Worm (Caenorhabditis elegans) whole organism, L4 larva: ENCODE data around the gene npa-1.

Experiments
- D1046.2 ChIP-seq: fragments of 200-800 bp; sonication (Bioruptor generic); IDR thresholded peaks from 2 replicates; pipeline ENCODE4 v1.3.6; 2022; ENCODE audit warnings: missing genetic modification characterization, missing compliant biosample characterization
- F37D6.2 ChIP-seq: sonication (generic microtip); optimal IDR thresholded peaks from 2 replicates; lab custom pipeline; 2016; ENCODE audit warnings: mild to moderate bottlenecking, missing genetic modification characterization, missing compliant biosample characterization
- Y105C5A.15 ChIP-seq: fragments of 200-800 bp; sonication (Bioruptor generic); IDR thresholded peaks from 2 replicates; pipeline ENCODE4 v1.3.6; 2022; ENCODE audit warnings: missing genetic modification characterization, missing compliant biosample characterization
- ZK337.2 ChIP-seq: fragments of 200-800 bp; sonication (Bioruptor generic); IDR thresholded peaks from 2 replicates; pipeline ENCODE4 v1.3.6; 2022; ENCODE audit warnings: missing genetic modification reagents, missing genetic modification characterization, missing compliant biosample characterization
- aly-2 ChIP-seq: sonication (generic microtip); optimal IDR thresholded peaks from 2 replicates; lab custom pipeline; 2018; ENCODE audit warnings: missing biosample characterization, missing genetic modification characterization
- attf-4 ChIP-seq: sonication (generic microtip); optimal IDR thresholded peaks from 3 replicates; lab custom pipeline; 2017; ENCODE audit warnings: missing biosample characterization, missing genetic modification characterization
- ceh-32 ChIP-seq: sonication (generic microtip); optimal IDR thresholded peaks from 2 replicates; lab custom pipeline; 2016; ENCODE audit warnings: mild to moderate bottlenecking, missing genetic modification characterization, missing compliant biosample characterization; ENCODE audit not compliant: poor library complexity
- ceh-82 ChIP-seq: sonication (generic microtip); optimal IDR thresholded peaks from 2 replicates; lab custom pipeline; 2017; ENCODE audit warnings: missing biosample characterization, missing genetic modification characterization
- ctbp-1 ChIP-seq: fragments of 200-800 bp; sonication (Bioruptor generic); IDR thresholded peaks from 2 replicates; pipeline ENCODE4 v1.3.6; 2022; ENCODE audit warnings: missing genetic modification reagents, missing genetic modification characterization, missing compliant biosample characterization
- daf-19 ChIP-seq: fragments of 200-800 bp; sonication (Bioruptor generic); conservative IDR thresholded peaks from 2 replicates; pipeline ENCODE4 v1.3.6; 2022; ENCODE audit warnings: missing genetic modification characterization, missing compliant biosample characterization
- dmd-8 ChIP-seq: fragments of 200-800 bp; sonication (Bioruptor generic); IDR thresholded peaks from 2 replicates; pipeline ENCODE4 v1.3.6; 2022; ENCODE audit warnings: missing genetic modification characterization, missing compliant biosample characterization
- dmd-9 ChIP-seq: fragments of 200-800 bp; sonication (Bioruptor generic); IDR thresholded peaks from 2 replicates; pipeline ENCODE4 v1.3.6; 2022; ENCODE audit warnings: missing genetic modification reagents, missing genetic modification characterization, missing compliant biosample characterization
- egl-27 ChIP-seq: sonication (generic microtip); optimal IDR thresholded peaks from 3 replicates; lab custom pipeline; 2017; ENCODE audit warnings: missing biosample characterization, missing genetic modification reagents, missing genetic modification characterization
- egl-43 ChIP-seq: fragments of 200-800 bp; sonication (Bioruptor generic); IDR thresholded peaks from 2 replicates; pipeline ENCODE4 v1.3.6; 2022; ENCODE audit warnings: missing genetic modification reagents, missing genetic modification characterization, missing compliant biosample characterization
- fkh-10 ChIP-seq: fragments of 150-350 bp; optimal IDR thresholded peaks from 2 replicates; lab custom pipeline; 2014; ENCODE audit warnings: missing biosample characterization, missing genetic modification reagents, missing genetic modification characterization
- fos-1 ChIP-seq: fragments of 150-350 bp; optimal IDR thresholded peaks from 2 replicates; lab custom pipeline; 2014; ENCODE audit warnings: missing biosample characterization, missing genetic modification characterization
- hif-1 ChIP-seq, 2 experiments: sonication (generic microtip); optimal IDR thresholded peaks; 2 replicates each; lab custom pipeline; 2016 to 2017; ENCODE audit warnings: missing compliant biosample characterization in 2 of 2, missing genetic modification characterization in 2 of 2, missing genetic modification reagents in 2 of 2, missing genotype in 2 of 2, mild to moderate bottlenecking in 1 of 2
- hlh-30 ChIP-seq: sonication (generic microtip); optimal IDR thresholded peaks from 2 replicates; lab custom pipeline; 2017; ENCODE audit warnings: antibody characterized with exemption, mild to moderate bottlenecking, missing genetic modification characterization, missing compliant biosample characterization; ENCODE audit not compliant: insufficient read depth
- hmg-1.1 ChIP-seq: fragments of 200-800 bp; sonication (Bioruptor generic); IDR thresholded peaks from 2 replicates; pipeline ENCODE4 v1.3.6; 2022; ENCODE audit warnings: missing genetic modification reagents, missing genetic modification characterization, missing compliant biosample characterization
- lin-13 ChIP-seq: fragments of 150-350 bp; optimal IDR thresholded peaks from 2 replicates; lab custom pipeline; 2014; ENCODE audit warnings: missing biosample characterization, missing genetic modification reagents, missing genetic modification characterization
- madf-9 ChIP-seq: fragments of 200-800 bp; sonication (Bioruptor generic); conservative IDR thresholded peaks from 2 replicates; pipeline ENCODE4 v1.3.6; 2022; ENCODE audit warnings: missing genetic modification reagents, missing genetic modification characterization, missing compliant biosample characterization
- mdl-1 ChIP-seq, 2 experiments: fragments of 150-350 bp in 1 of 2; sonication (generic microtip) in 1 of 2; optimal IDR thresholded peaks; 2 replicates each; lab custom pipeline; 2014 to 2017; ENCODE audit warnings: missing biosample characterization in 2 of 2, missing genetic modification characterization in 2 of 2
- mxl-2 ChIP-seq: fragments of 200-800 bp; sonication (Bioruptor generic); conservative IDR thresholded peaks from 2 replicates; pipeline ENCODE4 v1.3.6; 2022; ENCODE audit warnings: missing genetic modification reagents, missing genetic modification characterization, missing compliant biosample characterization
- nhr-28 ChIP-seq: fragments of 150-350 bp; optimal IDR thresholded peaks from 2 replicates; lab custom pipeline; 2014; ENCODE audit warnings: missing biosample characterization, missing genetic modification characterization
- nhr-48 ChIP-seq: sonication (generic microtip); optimal IDR thresholded peaks from 2 replicates; lab custom pipeline; 2016; ENCODE audit warnings: mild to moderate bottlenecking, missing genetic modification characterization, missing compliant biosample characterization
- nhr-76 ChIP-seq: fragments of 150-350 bp; optimal IDR thresholded peaks from 2 replicates; lab custom pipeline; 2014; ENCODE audit warnings: missing biosample characterization, missing genetic modification characterization
- php-3 ChIP-seq: fragments of 200-800 bp; sonication (Bioruptor generic); IDR thresholded peaks from 2 replicates; pipeline ENCODE4 v1.3.6; 2022; ENCODE audit warnings: missing genetic modification reagents, missing genetic modification characterization, missing compliant biosample characterization
- pqm-1 ChIP-seq: sonication (generic microtip); optimal IDR thresholded peaks from 2 replicates; lab custom pipeline; 2017; ENCODE audit warnings: missing biosample characterization, missing genetic modification characterization
- saeg-2 ChIP-seq: fragments of 200-800 bp; sonication (Bioruptor generic); IDR thresholded peaks from 2 replicates; pipeline ENCODE4 v1.3.6; 2022; ENCODE audit warnings: missing genetic modification reagents, missing genetic modification characterization, missing compliant biosample characterization
- sdz-12 ChIP-seq: fragments of 200-800 bp; sonication (Bioruptor generic); optimal IDR thresholded peaks from 2 replicates; lab custom pipeline; 2018; ENCODE audit warnings: mild to moderate bottlenecking, missing genetic modification characterization, missing compliant biosample characterization
- set-16 ChIP-seq: fragments of 200-800 bp; sonication (Bioruptor generic); IDR thresholded peaks from 2 replicates; pipeline ENCODE4 v1.3.6; 2022; ENCODE audit warnings: missing genetic modification reagents, missing genetic modification characterization, missing compliant biosample characterization
- snpc-4 ChIP-seq: fragments of 150-350 bp; optimal IDR thresholded peaks from 2 replicates; lab custom pipeline; 2014; ENCODE audit warnings: missing biosample characterization, missing genetic modification characterization
- spr-3 ChIP-seq: fragments of 200-800 bp; sonication (Bioruptor generic); optimal IDR thresholded peaks from 2 replicates; lab custom pipeline; 2018; ENCODE audit warnings: mild to moderate bottlenecking, missing genetic modification characterization, missing compliant biosample characterization
- unc-39 ChIP-seq: sonication (generic microtip); optimal IDR thresholded peaks from 2 replicates; lab custom pipeline; 2017; ENCODE audit warnings: missing biosample characterization, missing genetic modification characterization
- unc-62 ChIP-seq, 3 experiments: fragments of 150-350 bp in 1 of 3; sonication (generic microtip); optimal IDR thresholded peaks in 2 of 3; peaks in 1 of 3; 1 replicate in 1 of 3; 2 replicates in 2 of 3; lab custom pipeline; 2014 to 2017; ENCODE audit warnings: missing biosample characterization in 3 of 3, missing genetic modification characterization in 3 of 3, missing genetic modification reagents in 3 of 3, missing genotype in 1 of 3
- vab-7 ChIP-seq: fragments of 200-800 bp; sonication (Bioruptor generic); IDR thresholded peaks from 2 replicates; pipeline ENCODE4 v1.3.6; 2022; ENCODE audit warnings: missing genetic modification reagents, missing genetic modification characterization, missing compliant biosample characterization
- zfp-2 ChIP-seq: sonication (generic microtip); optimal IDR thresholded peaks from 2 replicates; lab custom pipeline; 2016; ENCODE audit warnings: mild to moderate bottlenecking, missing genetic modification characterization, missing compliant biosample characterization
- ztf-11 ChIP-seq: fragments of 150-350 bp; optimal IDR thresholded peaks from 2 replicates; lab custom pipeline; 2014; ENCODE audit warnings: missing biosample characterization, missing genetic modification characterization
- ztf-7 ChIP-seq: fragments of 150-350 bp; optimal IDR thresholded peaks from 2 replicates; lab custom pipeline; 2014; ENCODE audit warnings: missing biosample characterization, missing genetic modification characterization

The npa-1 gene

DNA sequence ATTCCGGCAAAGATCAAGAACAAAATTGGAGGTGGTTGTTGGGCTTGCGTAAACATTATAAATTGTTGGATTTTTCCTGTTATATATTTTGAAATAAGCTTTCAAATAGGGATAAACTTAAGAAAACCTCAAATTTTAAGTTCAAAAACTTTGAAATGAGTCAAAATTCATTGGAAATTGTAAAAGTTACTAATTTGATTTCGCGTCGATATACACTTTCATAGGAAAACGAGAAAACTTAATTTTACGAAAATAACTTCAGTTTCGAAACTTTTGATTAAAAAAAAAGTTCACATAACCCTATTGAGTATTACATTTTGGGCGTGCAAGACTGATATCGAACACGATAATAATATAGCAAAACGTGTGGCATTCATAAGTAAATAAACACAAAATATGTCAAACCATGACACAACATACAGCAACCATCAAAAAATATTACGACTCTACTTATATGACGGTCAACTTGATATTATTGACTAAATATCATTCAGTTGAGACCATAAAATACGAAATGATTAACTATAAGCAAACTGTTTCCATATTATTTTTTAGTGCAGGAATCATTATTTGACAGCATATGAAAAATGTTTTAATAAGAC lies 20.6 kb downstream of the npa-1 start (continued):
- TF ChIP-seq dmd-9 (GFP tag; lab: Robert Waterston, UW) (no peak), vab-7 (GFP tag; lab: Robert Waterston, UW) (no peak), php-3 (0 out of 2 replicates have a peak, but pooled peaks have one; percentile 21), attf-4 (tag; lab: Kevin White, UChicago) (no peak), hmg-1.1 (no peak), ceh-32 (no peak), unc-39 (tag; lab: Kevin White, UChicago) (no peak), lin-13 (no peak), egl-43 (GFP tag; lab: Robert Waterston, UW) (no peak)

DNA sequence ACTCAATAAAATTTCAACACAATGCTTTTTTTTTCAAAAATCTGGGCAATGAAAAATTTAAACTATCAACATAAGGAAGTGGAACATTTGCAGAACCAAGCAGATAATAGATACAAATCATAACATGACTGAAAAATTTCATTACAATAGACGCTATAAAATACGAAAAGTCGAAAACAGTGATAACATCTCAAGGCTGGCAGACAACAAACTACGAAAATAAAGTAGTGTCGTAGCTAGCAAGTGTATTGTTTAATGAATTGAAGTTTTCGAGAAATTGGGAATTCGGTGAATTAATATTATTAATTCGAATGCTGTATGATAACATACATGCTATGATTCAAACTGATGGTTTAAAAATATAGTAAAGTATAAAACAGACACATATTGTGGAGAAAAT lies 21.2 kb downstream of the npa-1 start:
- peak; percentile 92 for TF ChIP-seq nhr-28 (tag; lab: Kevin White, UChicago)
- TF ChIP-seq snpc-4 (tag; lab: Kevin White, UChicago): no peak
- peak in 1 of 2 experiments; percentile 39 for TF ChIP-seq unc-62 (GFP tag; optimal IDR thresholded peaks at IDR 0.05 in 1 of 2; lab: Kevin White, UChicago)
- TF ChIP-seq unc-62 (tag; optimal IDR thresholded peaks at IDR 0.05; lab: Kevin White, UChicago): no peak
- TF ChIP-seq, all 104 proteins: peak for 2

DNA sequence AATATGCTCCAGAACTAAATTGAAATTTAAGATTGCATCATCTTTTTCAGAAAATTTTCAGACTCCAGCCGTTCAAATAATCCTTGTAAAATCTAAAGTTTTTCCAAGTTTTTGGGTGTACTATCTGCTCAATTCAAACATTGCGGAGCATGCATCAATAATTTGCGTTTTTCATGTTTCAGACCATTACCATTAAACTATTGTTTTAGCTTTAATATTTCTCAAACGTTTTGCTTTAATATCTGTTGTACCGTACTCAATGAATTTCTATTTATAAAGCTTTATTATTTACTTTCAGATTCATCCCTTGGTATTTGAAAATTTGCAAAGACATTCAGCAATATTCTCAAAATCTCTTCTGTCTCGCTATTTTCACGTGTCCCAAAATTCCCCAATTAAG lies 27.7 kb downstream of the npa-1 start, which contains the start of gene odr-2:
Gene odr-2, plus strand, starts transcription at position 301 of the 400 bp plus-strand sequence.
- TF ChIP-seq spr-3 (no peak), zfp-2 (no peak), ctbp-1 (no peak), hlh-30 (tag; lab: Kevin White, UChicago) (no peak), ceh-82 (no peak), aly-2 (tag; lab: Kevin White, UChicago) (no peak), daf-19 (GFP tag; lab: Robert Waterston, UW) (no peak), ceh-32 (no peak), pqm-1 (no peak), egl-27 (no peak), mdl-1 (tag; optimal IDR thresholded peaks at IDR 0.05; lab: Kevin White, UChicago) (no peak), ztf-7 (tag; lab: Kevin White, UChicago) (no peak), fos-1 (tag; lab: Kevin White, UChicago) (no peak)
- TF ChIP-seq, all 104 proteins: peak for 0

DNA sequence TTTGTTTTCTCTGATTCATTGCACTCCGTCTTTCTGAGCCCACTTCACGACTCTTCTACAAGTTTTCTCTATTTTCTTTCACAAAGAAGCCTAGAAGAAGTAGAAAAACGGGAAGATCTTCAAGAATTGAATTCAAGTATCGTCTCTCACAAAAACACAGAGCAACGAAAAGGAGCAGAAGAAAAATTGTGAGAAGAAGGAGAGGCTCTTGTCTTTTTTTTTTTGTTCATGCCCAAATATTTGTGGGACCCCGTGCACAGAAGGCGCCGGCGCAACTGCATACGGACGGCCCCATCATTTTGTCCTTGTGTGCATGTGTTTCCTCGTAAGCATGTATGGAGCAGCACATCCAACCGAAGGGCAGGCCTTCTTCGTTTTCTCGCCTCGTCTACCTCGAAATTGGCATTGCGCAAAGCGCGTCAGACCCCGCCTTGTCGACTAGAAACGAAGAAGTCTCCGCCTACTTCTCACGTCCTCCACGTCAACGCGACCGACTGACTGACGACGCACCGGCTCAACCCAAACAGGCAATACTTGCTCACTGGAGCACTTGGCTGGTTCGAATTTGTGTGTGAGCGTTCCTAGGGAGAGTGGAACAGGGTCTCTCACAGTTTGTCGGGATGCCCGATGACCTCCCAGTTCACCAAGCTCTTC lies 31.0 kb downstream of the npa-1 start:
- TF ChIP-seq saeg-2 (GFP tag; lab: Robert Waterston, UW) (no peak), set-16 (peak; percentile 52; the same call in 1 of the 2 replicates), fkh-10 (GFP tag; lab: Kevin White, UChicago) (peak; percentile 59), nhr-48 (no peak), hif-1 (tag; optimal IDR thresholded peaks at IDR 0.05; lab: Kevin White, UChicago) (no peak), dmd-8 (no peak), sdz-12 (GFP tag; lab: Kevin White, UChicago) (no peak), mdl-1 (tag; optimal IDR thresholded peaks at IDR 0.05; lab: Kevin White, UChicago) (no peak), Y105C5A.15 (GFP tag; lab: Robert Waterston, UW) (no peak), ZK337.2 (GFP tag; lab: Robert Waterston, UW) (no peak), ztf-11 (tag; lab: Kevin White, UChicago) (no peak), F37D6.2 (tag; lab: Kevin White, UChicago) (no peak), mxl-2 (GFP tag; lab: Robert Waterston, UW) (no peak), madf-9 (no peak), nhr-76 (tag; lab: Kevin White, UChicago) (no peak), D1046.2 (GFP tag; lab: Robert Waterston, UW) (no peak), ztf-7 (tag; lab: Kevin White, UChicago) (no peak)
- TF ChIP-seq, all 104 proteins: peak for 2
